Worm (Caenorhabditis elegans): ENCODE measurements around the gene Y53F4B.24.

Gene Y53F4B.24

ce11 chrII:15134332-15134731 lies at the start of gene Y53F4B.24:
Gene Y53F4B.24 (minus strand): TSS chrII:15134432.
- no peak for TF ChIP-seq R02D3.7 (tag; optimal IDR thresholded peaks at IDR 0.05)
- TF ChIP-seq lin-38 (GFP tag; IDR thresholded peaks at IDR 0.05), result no peak
- TF ChIP-seq jun-1 (tag; optimal IDR thresholded peaks at IDR 0.05), result no peak
- no peak for TF ChIP-seq dmd-6 (GFP tag; IDR thresholded peaks at IDR 0.05)
- no peak for TF ChIP-seq lsy-2 (tag; optimal IDR thresholded peaks at IDR 0.05)
- TF ChIP-seq aly-2 (tag; optimal IDR thresholded peaks at IDR 0.05), result no peak
- no peak for TF ChIP-seq vab-7 (GFP tag; IDR thresholded peaks at IDR 0.05)
- no peak for TF ChIP-seq saeg-2 (GFP tag; IDR thresholded peaks at IDR 0.05)
- no peak for TF ChIP-seq gei-8 (GFP tag; optimal IDR thresholded peaks at IDR 0.05)
- TF ChIP-seq unc-39 (tag; optimal IDR thresholded peaks at IDR 0.05), result no peak
- no peak for TF ChIP-seq egl-43 (GFP tag; IDR thresholded peaks at IDR 0.05)
- TF ChIP-seq mep-1 (tag; optimal IDR thresholded peaks at IDR 0.05), result no peak
- TF ChIP-seq unc-62 (GFP tag; optimal IDR thresholded peaks at IDR 0.05 in 1 of 2), result no peak
- no peak for TF ChIP-seq unc-62 (tag; optimal IDR thresholded peaks at IDR 0.05)
- TF ChIP-seq zip-2 (tag; optimal IDR thresholded peaks at IDR 0.05), result no peak
- TF ChIP-seq nhr-111 (GFP tag; optimal IDR thresholded peaks at IDR 0.05), result no peak
- TF ChIP-seq pha-4 (GFP tag; IDR thresholded peaks at IDR 0.05), result no peak
- no peak for TF ChIP-seq pha-4 (tag; optimal IDR thresholded peaks at IDR 0.05)
- no peak for TF ChIP-seq nhr-237 (tag; optimal IDR thresholded peaks at IDR 0.05)
- TF ChIP-seq aha-1 (tag), result no peak

ce11 chrII:15183139-15183538 lies 48.9 kb upstream of the Y53F4B.24 start, which contains the start of gene gst-34:
Gene gst-34 (minus strand): TSS chrII:15183239.
- TF ChIP-seq pqm-1 (tag; optimal IDR thresholded peaks at IDR 0.05) (no peak), tra-1 (GFP tag; IDR thresholded peaks at IDR 0.05) (no peak), dmd-6 (GFP tag; IDR thresholded peaks at IDR 0.05) (no peak), T20F7.1 (GFP tag; optimal IDR thresholded peaks at IDR 0.05) (no peak), lin-38 (GFP tag; IDR thresholded peaks at IDR 0.05) (no peak), fkh-10 (GFP tag; optimal IDR thresholded peaks at IDR 0.05) (no peak), unc-62 (GFP tag; optimal IDR thresholded peaks at IDR 0.05 in 1 of 2) (no peak), unc-62 (tag; optimal IDR thresholded peaks at IDR 0.05) (no peak), madf-5 (GFP tag; IDR thresholded peaks at IDR 0.05) (no peak), unc-130 (GFP tag; optimal IDR thresholded peaks at IDR 0.05) (no peak), ceh-44 (GFP tag; IDR thresholded peaks at IDR 0.05) (no peak), lsy-2 (tag; optimal IDR thresholded peaks at IDR 0.05) (no peak), hmg-1.1 (GFP tag; IDR thresholded peaks at IDR 0.05) (no peak)

- no peak for TF ChIP-seq spr-3 (GFP tag; optimal IDR thresholded peaks at IDR 0.05)
- TF ChIP-seq D1046.2 (GFP tag; IDR thresholded peaks at IDR 0.05), result no peak
- TF ChIP-seq zag-1 (tag; optimal IDR thresholded peaks at IDR 0.05), result no peak
- no peak for TF ChIP-seq F10B5.3 (tag; optimal IDR thresholded peaks at IDR 0.05)
- no peak for TF ChIP-seq ceh-28 (tag; optimal IDR thresholded peaks at IDR 0.05)
- no peak for TF ChIP-seq ceh-44 (GFP tag; IDR thresholded peaks at IDR 0.05)
- TF ChIP-seq tag-97 (GFP tag; IDR thresholded peaks at IDR 0.05), result no peak
- no peak for TF ChIP-seq unc-39 (tag; optimal IDR thresholded peaks at IDR 0.05)
- TF ChIP-seq nhr-102 (tag; optimal IDR thresholded peaks at IDR 0.05), result no peak
- no peak for TF ChIP-seq nhr-42 (GFP tag; IDR thresholded peaks at IDR 0.05)
- TF ChIP-seq daf-8 (GFP tag; IDR thresholded peaks at IDR 0.05), result no peak
- no peak for TF ChIP-seq fkh-10 (GFP tag; optimal IDR thresholded peaks at IDR 0.05)
- no peak for TF ChIP-seq skn-1 (tag; optimal IDR thresholded peaks at IDR 0.05)
- no peak for TF ChIP-seq hmg-1.1 (GFP tag; IDR thresholded peaks at IDR 0.05)
- no peak for TF ChIP-seq zip-2 (tag; optimal IDR thresholded peaks at IDR 0.05)
- no peak for TF ChIP-seq fos-1 (tag; optimal IDR thresholded peaks at IDR 0.05)
- TF ChIP-seq ZK337.2 (GFP tag; IDR thresholded peaks at IDR 0.05), result no peak
Measured at ce11 chrII:15178494-15178893, 44.3 kb upstream of the Y53F4B.24 start, which contains the start of gene gst-32. Gene gst-32 (minus strand): TSS chrII:15178594.

Measured in whole organism, L4 larva.